Worm (Caenorhabditis elegans): ENCODE results near the gene F42C5.6.

F42C5.6 gene

ce11 chrIV:7317829-7318529 lies 9.1 kb upstream of the F42C5.6 start:
- no peak for TF ChIP-seq pha-4 (tag; optimal IDR thresholded peaks at IDR 0.05)
- TF ChIP-seq sem-2 (GFP tag; optimal IDR thresholded peaks at IDR 0.05), result no peak
- TF ChIP-seq blmp-1 (tag; optimal IDR thresholded peaks at IDR 0.05), result no peak
- no peak for TF ChIP-seq lsy-2 (tag; optimal IDR thresholded peaks at IDR 0.05)
- TF ChIP-seq unc-39 (tag; optimal IDR thresholded peaks at IDR 0.05), result no peak
- TF ChIP-seq ces-1 (GFP tag; optimal IDR thresholded peaks at IDR 0.05), result peak; percentile 83
- TF ChIP-seq elt-1 (tag; optimal IDR thresholded peaks at IDR 0.05; ENCODE audit: borderline replicate concordance, insufficient read depth), result peak; percentile 51
- TF ChIP-seq unc-62 (GFP tag; optimal IDR thresholded peaks at IDR 0.05), result peak; percentile 63

ce11 chrIV:7316613-7317153 lies 7.8 kb upstream of the F42C5.6 start, which contains the start of gene F42C5.9:
F42C5.9 (minus strand) TSS chrIV:7317103.
- TF ChIP-seq zip-8 (tag; optimal IDR thresholded peaks at IDR 0.05) (no peak), sptf-1 (tag; optimal IDR thresholded peaks at IDR 0.05) (no peak), nhr-2 (tag; optimal IDR thresholded peaks at IDR 0.05) (no peak), ztf-11 (tag; optimal IDR thresholded peaks at IDR 0.05) (no peak), lsy-2 (tag; optimal IDR thresholded peaks at IDR 0.05) (no peak), mep-1 (tag; optimal IDR thresholded peaks at IDR 0.05) (no peak), unc-62 (GFP tag; optimal IDR thresholded peaks at IDR 0.05) (no peak), sem-2 (GFP tag; optimal IDR thresholded peaks at IDR 0.05) (no peak), nhr-237 (tag; optimal IDR thresholded peaks at IDR 0.05) (no peak), ham-2 (GFP tag; optimal IDR thresholded peaks at IDR 0.05) (no peak), snpc-4 (tag; optimal IDR thresholded peaks at IDR 0.05) (no peak), lin-32 (GFP tag; optimal IDR thresholded peaks at IDR 0.05) (no peak), cnd-1 (tag; optimal IDR thresholded peaks at IDR 0.05) (no peak), tbx-8 (GFP tag; optimal IDR thresholded peaks at IDR 0.05) (no peak), ceh-83 (GFP tag; optimal IDR thresholded peaks at IDR 0.05) (no peak), lin-13 (tag; optimal IDR thresholded peaks at IDR 0.05) (no peak), elt-1 (tag; optimal IDR thresholded peaks at IDR 0.05; ENCODE audit: borderline replicate concordance, insufficient read depth) (no peak), bed-3 (GFP tag; optimal IDR thresholded peaks at IDR 0.05) (no peak), pha-4 (tag; optimal IDR thresholded peaks at IDR 0.05) (no peak)

- TF ChIP-seq nhr-237 (tag; optimal IDR thresholded peaks at IDR 0.05), result peak; percentile 32
- TF ChIP-seq ceh-43 (GFP tag; optimal IDR thresholded peaks at IDR 0.05), result no peak
- TF ChIP-seq ces-1 (GFP tag; optimal IDR thresholded peaks at IDR 0.05), result peak; percentile 9
- peak; percentile 14 for TF ChIP-seq sptf-1 (tag; optimal IDR thresholded peaks at IDR 0.05)
- no peak for TF ChIP-seq elt-3 (tag; optimal IDR thresholded peaks at IDR 0.05)
- peak; percentile 76 for TF ChIP-seq mep-1 (tag; optimal IDR thresholded peaks at IDR 0.05)
- peak; percentile 59 for TF ChIP-seq hlh-1 (tag; optimal IDR thresholded peaks at IDR 0.05)
- TF ChIP-seq unc-62 (GFP tag; optimal IDR thresholded peaks at IDR 0.05), result no peak
- TF ChIP-seq lin-13 (tag; optimal IDR thresholded peaks at IDR 0.05), result peak; percentile 33
- TF ChIP-seq pha-4 (tag; optimal IDR thresholded peaks at IDR 0.05), result peak; percentile 49
- TF ChIP-seq lsy-2 (tag; optimal IDR thresholded peaks at IDR 0.05), result peak; percentile 50
Observed at ce11 chrIV:7313962-7314361, 5.1 kb upstream of the F42C5.6 start.

- TF ChIP-seq mls-2 (tag; optimal IDR thresholded peaks at IDR 0.05) (no peak), cnd-1 (tag; optimal IDR thresholded peaks at IDR 0.05) (no peak), nhr-76 (tag; optimal IDR thresholded peaks at IDR 0.05) (no peak)
Observed at ce11 chrIV:7313397-7313910, 4.6 kb upstream of the F42C5.6 start, which contains the start of gene rps-8. rps-8 (minus strand) TSS chrIV:7313860.

ce11 chrIV:7312620-7313194 lies 3.8 kb upstream of the F42C5.6 start:
- TF ChIP-seq ceh-43 (GFP tag; optimal IDR thresholded peaks at IDR 0.05), result no peak
- TF ChIP-seq M03D4.4 (tag; optimal IDR thresholded peaks at IDR 0.05), result no peak
- no peak for TF ChIP-seq ceh-39 (tag; optimal IDR thresholded peaks at IDR 0.05)
- TF ChIP-seq drap-1 (GFP tag; optimal IDR thresholded peaks at IDR 0.05), result no peak
- TF ChIP-seq sem-2 (GFP tag; optimal IDR thresholded peaks at IDR 0.05), result no peak
- no peak for TF ChIP-seq nhr-28 (tag; optimal IDR thresholded peaks at IDR 0.05)
- TF ChIP-seq unc-39 (tag; optimal IDR thresholded peaks at IDR 0.05), result no peak
- no peak for TF ChIP-seq unc-62 (GFP tag; optimal IDR thresholded peaks at IDR 0.05)
- no peak for TF ChIP-seq blmp-1 (tag; optimal IDR thresholded peaks at IDR 0.05)
- no peak for TF ChIP-seq bed-3 (GFP tag; optimal IDR thresholded peaks at IDR 0.05)
- no peak for TF ChIP-seq ces-1 (GFP tag; optimal IDR thresholded peaks at IDR 0.05)
- TF ChIP-seq zip-8 (tag; optimal IDR thresholded peaks at IDR 0.05), result no peak
- no peak for TF ChIP-seq pha-4 (tag; optimal IDR thresholded peaks at IDR 0.05)
- no peak for TF ChIP-seq mab-5 (tag; optimal IDR thresholded peaks at IDR 0.05)
- TF ChIP-seq unc-120 (tag; optimal IDR thresholded peaks at IDR 0.05; ENCODE audit: poor library complexity, severe bottlenecking), result no peak

Data from whole organism, mixed stage, embryonic.